Worm (Caenorhabditis elegans): ENCODE data around the gene T01H3.3.

ce11 chrII:7873843-7874372 is at the start of gene T01H3.3:
- TF ChIP-seq nhr-11 (tag; optimal IDR thresholded peaks at IDR 0.05) (no peak), ama-1 (optimal IDR thresholded peaks at IDR 0.05) (no peak), jun-1 (tag; optimal IDR thresholded peaks at IDR 0.05) (no peak), nhr-25 (tag; optimal IDR thresholded peaks at IDR 0.05) (no peak), ztf-4 (tag; optimal IDR thresholded peaks at IDR 0.05) (no peak), unc-39 (tag; optimal IDR thresholded peaks at IDR 0.05) (no peak), nhr-237 (tag; optimal IDR thresholded peaks at IDR 0.05) (no peak), ztf-11 (tag; optimal IDR thresholded peaks at IDR 0.05) (no peak), nhr-76 (tag; optimal IDR thresholded peaks at IDR 0.05) (no peak), unc-62 (GFP tag; optimal IDR thresholded peaks at IDR 0.05) (no peak)

Data from whole organism, L3 larva.